Worm (Caenorhabditis elegans): ENCODE data around the gene tbc-19.

DNA sequence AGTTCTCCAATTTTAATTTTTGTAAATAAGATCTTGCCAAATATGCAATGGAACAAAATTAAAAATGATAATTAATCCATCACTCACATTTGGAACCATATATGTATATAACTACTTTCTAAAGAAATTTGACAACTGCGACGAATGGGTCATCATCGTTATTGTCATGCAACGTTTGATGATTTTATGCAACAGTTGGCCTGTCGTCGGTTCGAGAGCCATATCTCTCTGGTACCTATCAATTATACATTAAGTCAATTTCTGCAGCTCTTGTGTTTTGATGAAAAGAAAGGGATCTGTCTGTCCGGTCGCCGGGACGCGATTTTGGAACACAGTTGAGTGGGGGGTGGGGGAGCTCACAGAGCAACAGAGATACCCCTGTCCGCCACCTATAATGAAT is 27.0 kb upstream of the tbc-19 start:
- TF ChIP-seq him-1 (tag; optimal IDR thresholded peaks at IDR 0.05) (no peak), dao-5 (tag; optimal IDR thresholded peaks at IDR 0.05) (no peak)
